Fruit fly (Drosophila melanogaster) whole organism, embryonic: ENCODE measurements around the gene Nle.

ENCODE experiments used
- CG11723 ChIP-seq: fragments of 200-800 bp; sonication (Bioruptor generic); optimal IDR thresholded peaks from 2 replicates; lab custom pipeline; 2017; ENCODE audit warnings: missing biosample characterization, mild to moderate bottlenecking, missing genetic modification characterization
- CG13123 ChIP-seq: fragments of 200-800 bp; sonication (Bioruptor generic); optimal IDR thresholded peaks from 2 replicates; lab custom pipeline; 2016; ENCODE audit warnings: missing biosample characterization, missing genetic modification characterization
- CG17359 ChIP-seq: fragments of 200-800 bp; sonication (Bioruptor generic); optimal IDR thresholded peaks from 3 replicates; lab custom pipeline; 2018; ENCODE audit warnings: missing biosample characterization, mild to moderate bottlenecking, missing genetic modification characterization, moderate library complexity
- CG4820 ChIP-seq: fragments of 200-800 bp; sonication (Bioruptor generic); optimal IDR thresholded peaks from 3 replicates; lab custom pipeline; 2016; ENCODE audit warnings: missing biosample characterization, missing genetic modification characterization
- az2 ChIP-seq: fragments of 200-800 bp; sonication (Bioruptor generic); optimal IDR thresholded peaks from 3 replicates; lab custom pipeline; 2016; ENCODE audit warnings: missing biosample characterization, missing genetic modification characterization
- run ChIP-seq: fragments of 200-800 bp; sonication (Bioruptor generic); optimal IDR thresholded peaks from 3 replicates; lab custom pipeline; 2018; ENCODE audit warnings: missing biosample characterization, mild to moderate bottlenecking, missing genetic modification characterization
- slou ChIP-seq: fragments of 200-800 bp; sonication (Bioruptor generic); optimal IDR thresholded peaks from 3 replicates; lab custom pipeline; 2016; ENCODE audit warnings: missing biosample characterization, missing genetic modification characterization

DNA sequence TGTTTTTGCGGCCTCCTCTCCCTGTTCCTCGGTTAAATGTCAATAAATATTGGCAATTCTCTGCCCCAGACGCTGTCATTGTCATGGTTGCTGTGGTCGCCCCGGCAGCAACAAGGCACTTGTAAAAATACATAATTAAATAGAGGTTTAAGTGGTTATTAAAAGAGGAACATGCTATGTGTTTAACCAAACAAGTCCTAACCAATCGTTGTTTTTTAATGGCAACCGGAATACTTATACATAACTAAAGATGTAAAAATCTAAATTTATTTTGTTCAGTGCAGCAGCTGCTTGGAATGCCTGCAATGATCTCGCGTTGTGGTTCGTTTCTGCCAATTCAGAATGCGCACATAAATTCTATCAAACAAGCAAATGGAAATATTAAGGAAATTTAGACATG is 39.0 kb upstream of the Nle start:
- TF ChIP-seq CG13123 (GFP tag; lab: Kevin White, UChicago) (no peak), CG11723 (GFP tag; lab: Kevin White, UChicago) (no peak), CG17359 (tag; lab: Kevin White, UChicago) (no peak), CG4820 (GFP tag; lab: Kevin White, UChicago) (no peak), az2 (no peak), run (no peak), slou (GFP tag; lab: Kevin White, UChicago) (no peak)
